Worm (Caenorhabditis elegans) whole organism, midembryonic: ENCODE results near the gene K08H10.6.
A peak's percentile ranks its signal among the peaks of the same experiment; 100 is the strongest.

Experiments used
- T22C8.4 ChIP-seq: fragments of 200-800 bp; sonication (Bioruptor generic); IDR thresholded peaks from 2 replicates; pipeline ENCODE4 v1.3.6; 2022; ENCODE audit warnings: missing genetic modification characterization, missing compliant biosample characterization
- cog-1 ChIP-seq: sonication (generic microtip); optimal IDR thresholded peaks from 2 replicates; lab custom pipeline; 2016; ENCODE audit warnings: missing genetic modification characterization, missing compliant biosample characterization
- flt-1 ChIP-seq: fragments of 200-800 bp; sonication (Bioruptor generic); IDR thresholded peaks from 2 replicates; pipeline ENCODE4 v1.3.6; 2022; ENCODE audit warnings: missing genetic modification characterization, missing compliant biosample characterization
- klf-2 ChIP-seq: fragments of 200-800 bp; sonication (Bioruptor generic); conservative IDR thresholded peaks from 2 replicates; pipeline ENCODE4 v1.3.6; 2022; ENCODE audit warnings: missing genetic modification reagents, missing genetic modification characterization, missing compliant biosample characterization
- med-1 ChIP-seq: sonication (generic microtip); optimal IDR thresholded peaks from 2 replicates; lab custom pipeline; 2017; ENCODE audit warnings: missing genetic modification characterization, mild to moderate bottlenecking, missing compliant biosample characterization, antibody characterized with exemption, missing genetic modification reagents; ENCODE audit not compliant: insufficient read depth
- ref-1 ChIP-seq: fragments of 200-800 bp; sonication (Bioruptor generic); conservative IDR thresholded peaks from 2 replicates; pipeline ENCODE4 v1.3.6; 2022; ENCODE audit warnings: missing genetic modification reagents, missing genetic modification characterization, missing compliant biosample characterization
- tab-1 ChIP-seq: fragments of 200-800 bp; sonication (Bioruptor generic); IDR thresholded peaks from 2 replicates; pipeline ENCODE4 v1.3.6; 2022; ENCODE audit warnings: missing genetic modification characterization, missing compliant biosample characterization
- ztf-23 ChIP-seq: fragments of 200-800 bp; sonication (Bioruptor generic); IDR thresholded peaks from 2 replicates; pipeline ENCODE4 v1.3.6; 2022; ENCODE audit warnings: missing genetic modification reagents, missing genetic modification characterization, missing compliant biosample characterization
- ztf-29 ChIP-seq: fragments of 200-800 bp; sonication (Bioruptor generic); IDR thresholded peaks from 2 replicates; pipeline ENCODE4 v1.3.6; 2022; ENCODE audit warnings: missing genetic modification reagents, missing genetic modification characterization, missing compliant biosample characterization

K08H10.6 gene

DNA sequence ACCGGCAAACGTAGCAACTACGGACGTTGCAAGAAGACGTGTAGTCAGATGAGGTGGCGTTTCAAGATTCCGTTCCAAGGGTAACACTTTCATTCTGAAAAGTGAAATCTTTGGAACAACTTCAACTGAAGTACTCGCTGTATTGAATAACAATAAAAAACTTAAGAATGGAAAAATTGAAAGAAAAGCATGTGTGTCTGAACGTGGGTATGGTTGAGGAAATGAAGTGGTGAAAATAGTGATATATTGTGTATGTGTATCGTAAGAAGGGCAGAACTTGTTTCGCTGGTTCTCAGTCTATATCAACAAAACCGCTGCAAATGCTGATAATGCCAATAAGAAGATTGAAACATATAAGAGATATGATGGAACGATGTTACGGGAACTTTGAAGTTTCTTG lies at the start of gene K08H10.6:
K08H10.6 (minus strand) TSS at position 101 of the 400 bp plus-strand sequence.
- TF ChIP-seq cog-1: no peak
- TF ChIP-seq tab-1 (GFP tag; lab: Robert Waterston, UW): no peak
- TF ChIP-seq T22C8.4 (GFP tag; lab: Robert Waterston, UW): no peak
- TF ChIP-seq med-1 (GFP tag; lab: Kevin White, UChicago): no peak
- no peak for TF ChIP-seq flt-1 (GFP tag; lab: Robert Waterston, UW)
- TF ChIP-seq klf-2 (GFP tag; lab: Robert Waterston, UW): no peak
- TF ChIP-seq ztf-23 (GFP tag; lab: Robert Waterston, UW): no peak
- no peak for TF ChIP-seq ztf-29 (GFP tag; lab: Robert Waterston, UW)
- no peak for TF ChIP-seq ref-1 (GFP tag; lab: Robert Waterston, UW)

DNA sequence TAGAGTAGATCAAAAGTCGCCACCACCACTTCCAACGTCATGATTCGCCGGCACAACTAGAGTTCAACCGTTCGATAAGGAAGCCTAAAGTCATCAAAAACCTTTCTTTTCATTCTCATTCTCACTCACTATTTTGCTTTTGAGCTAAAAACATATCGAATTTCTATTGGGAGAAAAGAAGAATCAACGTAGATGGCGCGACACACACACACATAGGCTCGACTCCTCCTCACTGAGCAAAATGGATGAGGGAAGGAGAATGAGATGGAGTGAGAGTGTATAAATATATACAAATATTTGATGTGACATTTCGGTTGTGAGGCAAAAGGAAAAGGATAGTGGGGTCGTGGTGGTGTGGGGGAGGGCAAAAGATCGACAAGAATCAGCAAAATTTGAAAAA lies 49.0 kb upstream of the K08H10.6 start:
- no peak for TF ChIP-seq T22C8.4 (GFP tag; lab: Robert Waterston, UW)
- TF ChIP-seq ztf-29 (GFP tag; lab: Robert Waterston, UW): no peak
- TF ChIP-seq tab-1 (GFP tag; lab: Robert Waterston, UW): no peak
- no peak for TF ChIP-seq cog-1
- no peak for TF ChIP-seq ref-1 (GFP tag; lab: Robert Waterston, UW)
- no peak for TF ChIP-seq klf-2 (GFP tag; lab: Robert Waterston, UW)
- TF ChIP-seq flt-1 (GFP tag; lab: Robert Waterston, UW): no peak
- no peak for TF ChIP-seq med-1 (GFP tag; lab: Kevin White, UChicago)

DNA sequence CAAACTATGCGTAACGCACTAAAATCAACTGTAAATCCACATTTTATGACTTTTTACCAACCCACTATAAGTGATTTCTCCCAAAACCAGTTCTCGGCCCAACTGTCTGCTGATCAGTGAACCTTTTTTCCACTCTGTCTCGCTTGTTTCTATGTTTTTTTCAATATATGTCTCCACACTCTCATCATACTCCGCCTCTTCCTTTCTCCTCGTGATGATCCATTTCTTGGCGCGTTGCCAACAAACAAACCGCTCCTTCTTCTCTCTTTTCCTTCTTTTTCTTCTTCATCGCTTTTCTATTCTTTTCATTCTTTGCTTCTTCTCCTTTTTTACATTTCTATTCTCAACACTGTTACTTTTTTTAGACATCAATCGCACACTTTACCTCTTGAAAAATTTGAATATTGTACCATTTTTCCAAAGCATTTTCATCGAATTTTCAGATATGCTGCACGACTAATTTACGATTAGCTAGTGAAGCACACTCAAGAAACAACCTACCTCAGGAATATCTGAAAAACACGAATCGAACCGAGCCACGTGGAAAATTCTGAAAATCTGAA lies 47.6 kb upstream of the K08H10.6 start, which contains the start of gene T06E8.8:
T06E8.8 (plus strand) TSS at position 513 of the 563 bp plus-strand sequence.
- TF ChIP-seq ztf-29 (GFP tag; lab: Robert Waterston, UW): no peak
- no peak for TF ChIP-seq klf-2 (GFP tag; lab: Robert Waterston, UW)
- no peak for TF ChIP-seq med-1 (GFP tag; lab: Kevin White, UChicago)
- no peak for TF ChIP-seq T22C8.4 (GFP tag; lab: Robert Waterston, UW)
- no peak for TF ChIP-seq ztf-23 (GFP tag; lab: Robert Waterston, UW)
- TF ChIP-seq flt-1 (GFP tag; lab: Robert Waterston, UW): no peak
- TF ChIP-seq tab-1 (GFP tag; lab: Robert Waterston, UW): no peak
- TF ChIP-seq cog-1: no peak
- no peak for TF ChIP-seq ref-1 (GFP tag; lab: Robert Waterston, UW)

DNA sequence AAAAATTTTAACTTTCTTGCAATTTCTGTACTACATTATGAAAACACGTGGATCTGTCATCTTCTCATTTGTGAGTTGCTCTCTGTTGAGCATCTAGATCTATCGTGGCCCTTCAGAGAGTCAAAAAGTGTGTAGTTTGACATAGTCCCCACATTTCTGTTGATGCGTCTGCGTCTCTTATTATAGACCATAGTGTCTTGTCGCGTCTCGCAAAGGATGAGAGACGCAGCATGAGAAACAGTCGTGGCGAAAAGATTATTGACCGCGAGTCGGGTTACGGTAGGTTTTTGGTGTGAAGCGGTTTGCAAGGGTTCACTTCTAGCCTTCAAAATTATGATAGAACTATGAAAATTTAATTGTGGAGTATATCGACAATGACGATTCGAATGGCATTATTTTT lies 46.6 kb upstream of the K08H10.6 start:
- TF ChIP-seq T22C8.4 (GFP tag; lab: Robert Waterston, UW): peak; percentile 50; the same call in 1 of the 2 replicates
- 0 out of 2 replicates have a peak, but pooled peaks have one; percentile 34 for TF ChIP-seq flt-1 (GFP tag; lab: Robert Waterston, UW)
- TF ChIP-seq med-1 (GFP tag; lab: Kevin White, UChicago): no peak
- TF ChIP-seq klf-2 (GFP tag; lab: Robert Waterston, UW): no peak
- no peak for TF ChIP-seq tab-1 (GFP tag; lab: Robert Waterston, UW)
- TF ChIP-seq cog-1: peak; percentile 63

DNA sequence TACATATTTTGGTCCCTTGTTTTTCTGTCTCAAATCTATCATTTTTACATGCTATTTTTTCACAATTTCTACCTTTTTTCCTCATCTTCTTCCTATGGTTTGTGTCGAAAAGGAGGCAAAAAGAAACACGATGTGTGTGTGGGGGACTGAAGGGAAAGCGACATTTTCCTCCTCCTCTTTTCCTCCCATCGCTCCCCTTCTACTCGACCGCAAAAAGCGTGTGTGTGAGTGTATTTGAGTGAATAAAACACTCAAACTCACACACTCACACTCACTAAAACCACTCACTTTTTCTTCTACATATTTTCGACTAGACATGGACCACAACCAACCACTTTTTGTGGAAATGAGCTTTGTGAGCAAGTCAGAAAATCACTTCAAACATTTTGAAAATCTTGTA lies 45.8 kb upstream of the K08H10.6 start:
- TF ChIP-seq flt-1 (GFP tag; lab: Robert Waterston, UW) (no peak), cog-1 (no peak), med-1 (GFP tag; lab: Kevin White, UChicago) (no peak), ref-1 (GFP tag; lab: Robert Waterston, UW) (no peak), klf-2 (GFP tag; lab: Robert Waterston, UW) (no peak), T22C8.4 (GFP tag; lab: Robert Waterston, UW) (no peak), tab-1 (GFP tag; lab: Robert Waterston, UW) (no peak), ztf-23 (GFP tag; lab: Robert Waterston, UW) (no peak), ztf-29 (GFP tag; lab: Robert Waterston, UW) (no peak)

DNA sequence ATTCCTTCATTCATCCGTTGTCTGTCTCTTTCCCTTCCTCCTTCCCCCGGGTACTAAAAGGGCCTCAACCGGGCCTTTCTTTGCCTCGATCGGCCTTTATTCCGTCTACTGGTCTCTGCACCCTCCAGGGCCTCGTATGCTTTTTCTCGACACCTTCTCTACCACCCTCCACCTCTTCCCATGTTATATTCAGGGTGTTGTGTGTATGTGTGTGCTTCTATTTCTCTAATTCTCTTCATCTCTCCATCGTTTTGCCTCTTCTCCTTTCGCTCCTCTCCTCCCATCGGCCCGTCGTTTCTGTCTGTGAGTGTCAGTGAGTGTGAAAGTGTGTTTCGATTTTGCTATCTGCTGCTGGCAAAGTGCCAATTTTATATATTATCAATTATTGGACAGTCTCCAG lies 44.1 kb upstream of the K08H10.6 start:
- 0 out of 2 replicates have a peak, but pooled peaks have one; percentile 52 for TF ChIP-seq tab-1 (GFP tag; lab: Robert Waterston, UW)
- peak; percentile 60; the same call in 1 of the 2 replicates for TF ChIP-seq ztf-23 (GFP tag; lab: Robert Waterston, UW)
- no peak for TF ChIP-seq T22C8.4 (GFP tag; lab: Robert Waterston, UW)
- TF ChIP-seq flt-1 (GFP tag; lab: Robert Waterston, UW): 0 out of 2 replicates have a peak, but pooled peaks have one; percentile 61
- TF ChIP-seq cog-1: peak; percentile 29
- no peak for TF ChIP-seq med-1 (GFP tag; lab: Kevin White, UChicago)

DNA sequence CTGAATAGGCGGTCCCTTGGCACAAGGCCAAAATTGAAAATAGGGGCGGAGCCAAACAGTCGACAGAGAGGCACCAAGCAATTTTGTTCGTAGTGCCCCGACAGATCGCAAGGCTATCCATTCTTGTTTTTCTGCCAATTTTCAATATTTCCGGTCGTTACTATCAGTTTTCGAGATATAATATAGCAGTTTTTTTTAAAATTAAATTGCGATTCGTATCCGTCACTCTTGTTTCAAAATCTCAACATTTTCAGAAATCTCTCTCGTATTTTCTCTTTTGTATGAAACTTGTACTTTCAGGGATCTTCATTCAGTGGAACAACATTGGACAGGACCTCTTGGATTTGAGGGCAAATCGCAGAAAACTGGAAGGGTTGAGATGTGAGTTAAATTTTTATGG lies 41.3 kb upstream of the K08H10.6 start, which contains the start of gene F57A8.1:
F57A8.1 (plus strand) TSS at position 301 of the 400 bp plus-strand sequence.
- TF ChIP-seq ztf-23 (GFP tag; lab: Robert Waterston, UW) (no peak), T22C8.4 (GFP tag; lab: Robert Waterston, UW) (no peak), med-1 (GFP tag; lab: Kevin White, UChicago) (no peak), ztf-29 (GFP tag; lab: Robert Waterston, UW) (no peak), klf-2 (GFP tag; lab: Robert Waterston, UW) (no peak), cog-1 (no peak), tab-1 (GFP tag; lab: Robert Waterston, UW) (no peak), flt-1 (GFP tag; lab: Robert Waterston, UW) (no peak), ref-1 (GFP tag; lab: Robert Waterston, UW) (no peak)

DNA sequence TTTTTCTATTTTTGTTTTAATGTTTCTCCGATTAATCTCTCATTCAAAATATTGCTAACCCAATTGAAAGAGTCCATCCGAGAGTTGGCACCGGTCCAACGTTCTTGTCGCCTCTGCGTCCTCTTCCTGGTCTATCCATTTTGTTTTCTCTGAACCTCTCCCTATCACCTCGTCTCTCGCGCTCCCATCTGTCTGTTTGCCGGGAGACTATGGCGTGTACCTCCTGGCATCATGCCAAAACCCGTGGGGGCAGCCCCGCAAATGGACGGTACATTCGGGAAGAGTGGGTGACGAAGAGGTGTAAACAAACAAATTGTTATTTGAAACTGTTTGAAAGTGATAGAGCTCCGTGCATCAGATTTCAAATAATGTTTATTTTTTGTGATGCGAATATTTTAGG lies 40.6 kb upstream of the K08H10.6 start, which contains the start of gene T06E8.2:
T06E8.2 (minus strand) TSS at position 139 of the 400 bp plus-strand sequence.
- TF ChIP-seq flt-1 (GFP tag; lab: Robert Waterston, UW) (0 out of 2 replicates have a peak, but pooled peaks have one; percentile 61), tab-1 (GFP tag; lab: Robert Waterston, UW) (no peak)

DNA sequence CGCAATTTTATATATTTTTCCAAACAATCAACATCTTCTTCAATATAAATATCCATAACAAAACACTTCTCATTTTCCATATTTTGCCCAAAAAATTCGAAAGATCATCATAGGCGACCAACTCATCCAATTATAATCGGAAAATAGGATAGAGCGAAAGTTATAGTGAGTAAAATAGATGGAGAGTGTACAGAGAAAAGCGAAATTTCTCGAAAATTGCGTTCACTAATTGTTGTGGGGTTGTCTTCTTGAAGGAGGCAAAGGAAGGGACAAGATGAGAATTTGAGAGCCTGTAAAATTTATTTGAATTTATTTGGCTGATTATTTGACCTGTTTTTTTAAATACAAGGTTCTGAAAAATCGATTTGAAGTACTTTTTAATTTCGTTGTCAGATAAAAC lies 39.9 kb upstream of the K08H10.6 start:
- no peak for TF ChIP-seq tab-1 (GFP tag; lab: Robert Waterston, UW)
